Fruit fly (Drosophila melanogaster) whole organism: ENCODE results near the gene Gal.

Experiments
- CG8478 ChIP-seq: fragments of >200 bp; optimal IDR thresholded peaks from 2 replicates; lab custom pipeline; 2018; ENCODE audit warnings: inconsistent platforms
- Dll ChIP-seq: fragments of >200 bp; optimal IDR thresholded peaks from 2 replicates; lab custom pipeline; 2017
- EcR ChIP-seq, 2 experiments: fragments of >200 bp; optimal IDR thresholded peaks; 2 replicates each; lab custom pipeline; 2017; ENCODE audit warnings: missing biosample characterization in 2 of 2, missing genetic modification characterization in 2 of 2, missing genetic modification reagents in 2 of 2
- pan ChIP-seq: fragments of >200 bp; optimal IDR thresholded peaks from 2 replicates; lab custom pipeline; 2017
- psq ChIP-seq: fragments of >200 bp; optimal IDR thresholded peaks from 2 replicates; lab custom pipeline; 2017
- usp ChIP-seq: fragments of >200 bp; optimal IDR thresholded peaks from 2 replicates; lab custom pipeline; 2017; ENCODE audit warnings: missing biosample characterization, missing genetic modification characterization, mixed read lengths

DNA sequence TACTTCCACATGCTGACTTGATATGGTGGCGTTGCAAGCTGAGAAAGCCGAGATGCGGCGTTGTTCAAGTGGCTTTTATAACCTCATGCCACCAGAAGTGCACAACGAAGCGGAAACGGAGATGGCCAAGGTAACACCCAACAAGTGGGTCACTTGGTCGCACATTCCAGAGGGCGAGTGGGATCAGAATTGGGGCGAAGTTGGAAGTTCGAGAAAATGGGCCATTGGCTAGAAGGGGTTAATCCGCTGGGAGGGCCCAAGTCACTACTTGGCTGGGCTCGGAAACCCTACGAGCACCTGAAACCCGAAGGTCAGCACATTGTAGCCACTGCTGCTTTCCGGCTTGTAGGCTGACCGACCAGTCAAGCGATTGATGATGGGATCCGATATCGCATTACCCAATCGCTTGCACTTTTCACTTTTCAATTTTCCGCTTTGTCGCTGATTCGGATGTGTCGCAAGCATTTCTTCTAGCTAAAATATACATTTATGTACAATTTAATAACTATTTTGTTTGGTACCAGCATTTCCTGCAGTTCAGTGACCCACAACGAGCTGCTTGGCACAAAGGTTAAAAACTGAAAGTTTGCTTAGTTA, 47.9 kb downstream of the Gal start, which contains the start of gene Vm26Ac:
- no peak for TF ChIP-seq psq (lab: Kevin White, UChicago)
- TF ChIP-seq Dll = no peak
- no peak for TF ChIP-seq usp (GFP tag; lab: Kevin White, UChicago)
- no peak for TF ChIP-seq pan
- no peak for TF ChIP-seq EcR (GFP tag; optimal IDR thresholded peaks at IDR 0.05; lab: Kevin White, UChicago)
- TF ChIP-seq CG8478 = no peak
